Worm (Caenorhabditis elegans) whole organism, L4 larva: ENCODE data around the gene arl-8.
A peak's percentile ranks its signal among the peaks of the same experiment; 100 is the strongest.

ENCODE experiments used
- D1046.2 ChIP-seq: fragments of 200-800 bp; sonication (Bioruptor generic); IDR thresholded peaks from 2 replicates; pipeline ENCODE4 v1.3.6; 2022; ENCODE audit warnings: missing genetic modification characterization, missing compliant biosample characterization
- F26F4.8 ChIP-seq: fragments of 200-800 bp; sonication (Bioruptor generic); conservative IDR thresholded peaks from 2 replicates; pipeline ENCODE4 v1.3.6; 2022; ENCODE audit warnings: missing genetic modification characterization, missing compliant biosample characterization
- R02D3.7 ChIP-seq: fragments of 150-350 bp; sonication (generic microtip); optimal IDR thresholded peaks from 3 replicates; lab custom pipeline; 2014; ENCODE audit warnings: missing biosample characterization, missing genetic modification characterization
- T26A8.4 ChIP-seq: fragments of 200-800 bp; sonication (Bioruptor generic); IDR thresholded peaks from 2 replicates; pipeline ENCODE4 v1.3.6; 2022; ENCODE audit warnings: missing genetic modification characterization, missing compliant biosample characterization
- Y5F2A.4 ChIP-seq: fragments of 200-800 bp; sonication (Bioruptor generic); optimal IDR thresholded peaks from 2 replicates; lab custom pipeline; 2018; ENCODE audit warnings: mild to moderate bottlenecking, missing genetic modification characterization, missing compliant biosample characterization
- ZK337.2 ChIP-seq: fragments of 200-800 bp; sonication (Bioruptor generic); IDR thresholded peaks from 2 replicates; pipeline ENCODE4 v1.3.6; 2022; ENCODE audit warnings: missing genetic modification reagents, missing genetic modification characterization, missing compliant biosample characterization
- aha-1 ChIP-seq: fragments of 150-350 bp; peaks from one replicate; lab custom pipeline; 2014; ENCODE audit warnings: missing biosample characterization, missing genetic modification characterization
- ama-1 ChIP-seq: fragments of 150-350 bp; optimal IDR thresholded peaks from 2 replicates; lab custom pipeline; 2014; ENCODE audit warnings: inconsistent platforms, mixed read lengths
- ceh-28 ChIP-seq: fragments of 150-350 bp; optimal IDR thresholded peaks from 2 replicates; lab custom pipeline; 2014; ENCODE audit warnings: missing biosample characterization, missing genetic modification reagents, missing genetic modification characterization
- ceh-44 ChIP-seq: fragments of 200-800 bp; sonication (Bioruptor generic); IDR thresholded peaks from 2 replicates; pipeline ENCODE4 v1.3.6; 2022; ENCODE audit warnings: missing genetic modification reagents, missing genetic modification characterization, missing compliant biosample characterization
- cey-2 ChIP-seq: sonication (generic microtip); optimal IDR thresholded peaks from 3 replicates; lab custom pipeline; 2017; ENCODE audit warnings: missing genetic modification characterization, mild to moderate bottlenecking, missing compliant biosample characterization, antibody characterized with exemption, borderline replicate concordance; ENCODE audit not compliant: insufficient read depth
- daf-12 ChIP-seq: fragments of 150-350 bp; optimal IDR thresholded peaks from 2 replicates; lab custom pipeline; 2014; ENCODE audit warnings: missing biosample characterization, missing genetic modification reagents, missing genetic modification characterization
- daf-16 ChIP-seq, 3 experiments: sonication (generic microtip); optimal IDR thresholded peaks; 2 replicates each; lab custom pipeline; 2016 to 2017; ENCODE audit warnings: missing genetic modification characterization in 3 of 3, missing genetic modification reagents in 3 of 3, mild to moderate bottlenecking in 2 of 3, missing compliant biosample characterization in 2 of 3, missing biosample characterization in 1 of 3, moderate library complexity in 1 of 3
- daf-8 ChIP-seq: fragments of 200-800 bp; sonication (Bioruptor generic); IDR thresholded peaks from 2 replicates; pipeline ENCODE4 v1.3.6; 2022; ENCODE audit warnings: missing genetic modification characterization, missing compliant biosample characterization
- dpl-1 ChIP-seq: fragments of 150-350 bp; optimal IDR thresholded peaks from 2 replicates; lab custom pipeline; 2014; ENCODE audit warnings: missing biosample characterization, missing genetic modification reagents, missing genetic modification characterization
- duxl-1 ChIP-seq: sonication (generic microtip); optimal IDR thresholded peaks from 2 replicates; lab custom pipeline; 2016; ENCODE audit warnings: mild to moderate bottlenecking, missing genetic modification characterization, moderate library complexity, missing compliant biosample characterization; ENCODE audit not compliant: poor library complexity
- dve-1 ChIP-seq: sonication (generic microtip); optimal IDR thresholded peaks from 2 replicates; lab custom pipeline; 2017; ENCODE audit warnings: antibody characterized with exemption, mild to moderate bottlenecking, missing genetic modification characterization, missing compliant biosample characterization; ENCODE audit not compliant: insufficient read depth
- egl-27 ChIP-seq: sonication (generic microtip); optimal IDR thresholded peaks from 3 replicates; lab custom pipeline; 2017; ENCODE audit warnings: missing biosample characterization, missing genetic modification reagents, missing genetic modification characterization
- fos-1 ChIP-seq: fragments of 150-350 bp; optimal IDR thresholded peaks from 2 replicates; lab custom pipeline; 2014; ENCODE audit warnings: missing biosample characterization, missing genetic modification characterization
- gei-8 ChIP-seq: fragments of 200-800 bp; sonication (Bioruptor generic); optimal IDR thresholded peaks from 2 replicates; lab custom pipeline; 2018; ENCODE audit warnings: mild to moderate bottlenecking, missing genetic modification characterization, missing compliant biosample characterization
- hlh-11 ChIP-seq: fragments of 200-800 bp; sonication (Bioruptor generic); optimal IDR thresholded peaks from 2 replicates; lab custom pipeline; 2018; ENCODE audit warnings: mild to moderate bottlenecking, missing genetic modification characterization, missing compliant biosample characterization
- hlh-30 ChIP-seq: sonication (generic microtip); optimal IDR thresholded peaks from 2 replicates; lab custom pipeline; 2017; ENCODE audit warnings: antibody characterized with exemption, mild to moderate bottlenecking, missing genetic modification characterization, missing compliant biosample characterization; ENCODE audit not compliant: insufficient read depth
- hmg-1.1 ChIP-seq: fragments of 200-800 bp; sonication (Bioruptor generic); IDR thresholded peaks from 2 replicates; pipeline ENCODE4 v1.3.6; 2022; ENCODE audit warnings: missing genetic modification reagents, missing genetic modification characterization, missing compliant biosample characterization
- lin-15B ChIP-seq: fragments of 150-350 bp; sonication (generic microtip); optimal IDR thresholded peaks from 3 replicates; lab custom pipeline; 2014; ENCODE audit warnings: missing biosample characterization, missing genetic modification characterization
- lin-38 ChIP-seq: fragments of 200-800 bp; sonication (Bioruptor generic); IDR thresholded peaks from 2 replicates; pipeline ENCODE4 v1.3.6; 2022; ENCODE audit warnings: missing genetic modification reagents, missing genetic modification characterization, missing compliant biosample characterization
- lir-3 ChIP-seq: sonication (generic microtip); optimal IDR thresholded peaks from 2 replicates; lab custom pipeline; 2016; ENCODE audit warnings: mild to moderate bottlenecking, missing genetic modification characterization, missing compliant biosample characterization
- lsy-2 ChIP-seq, 2 experiments: fragments of 150-350 bp in 1 of 2; sonication (generic microtip) in 1 of 2; optimal IDR thresholded peaks; 2 replicates each; lab custom pipeline; 2014 to 2017; ENCODE audit warnings: missing biosample characterization in 2 of 2, missing genetic modification characterization in 2 of 2
- mdl-1 ChIP-seq, 2 experiments: fragments of 150-350 bp in 1 of 2; sonication (generic microtip) in 1 of 2; optimal IDR thresholded peaks; 2 replicates each; lab custom pipeline; 2014 to 2017; ENCODE audit warnings: missing biosample characterization in 2 of 2, missing genetic modification characterization in 2 of 2
- mdt-29 ChIP-seq: fragments of 200-800 bp; sonication (Bioruptor generic); IDR thresholded peaks from 2 replicates; pipeline ENCODE4 v1.3.6; 2022; ENCODE audit warnings: missing genetic modification reagents, missing genetic modification characterization, missing compliant biosample characterization
- mes-2 ChIP-seq: sonication (generic microtip); optimal IDR thresholded peaks from 2 replicates; lab custom pipeline; 2016; ENCODE audit warnings: missing genotype, mild to moderate bottlenecking, missing genetic modification characterization, missing compliant biosample characterization; ENCODE audit not compliant: poor library complexity, severe bottlenecking
- mxl-3 ChIP-seq: fragments of 200-800 bp; sonication (Bioruptor generic); optimal IDR thresholded peaks from 2 replicates; lab custom pipeline; 2018; ENCODE audit warnings: mild to moderate bottlenecking, missing genetic modification characterization, missing compliant biosample characterization
- nhr-42 ChIP-seq: fragments of 200-800 bp; sonication (Bioruptor generic); IDR thresholded peaks from 2 replicates; pipeline ENCODE4 v1.3.6; 2022; ENCODE audit warnings: missing genetic modification characterization, missing compliant biosample characterization
- nhr-48 ChIP-seq: sonication (generic microtip); optimal IDR thresholded peaks from 2 replicates; lab custom pipeline; 2016; ENCODE audit warnings: mild to moderate bottlenecking, missing genetic modification characterization, missing compliant biosample characterization
- pqm-1 ChIP-seq: sonication (generic microtip); optimal IDR thresholded peaks from 2 replicates; lab custom pipeline; 2017; ENCODE audit warnings: missing biosample characterization, missing genetic modification characterization
- set-16 ChIP-seq: fragments of 200-800 bp; sonication (Bioruptor generic); IDR thresholded peaks from 2 replicates; pipeline ENCODE4 v1.3.6; 2022; ENCODE audit warnings: missing genetic modification reagents, missing genetic modification characterization, missing compliant biosample characterization
- snpc-1.2 ChIP-seq: fragments of 200-800 bp; sonication (Bioruptor generic); IDR thresholded peaks from 2 replicates; pipeline ENCODE4 v1.3.6; 2022; ENCODE audit warnings: missing genetic modification reagents, missing genetic modification characterization, missing compliant biosample characterization
- snpc-4 ChIP-seq: fragments of 150-350 bp; optimal IDR thresholded peaks from 2 replicates; lab custom pipeline; 2014; ENCODE audit warnings: missing biosample characterization, missing genetic modification characterization
- spr-1 ChIP-seq: sonication (generic microtip); optimal IDR thresholded peaks from 2 replicates; lab custom pipeline; 2016; ENCODE audit warnings: mild to moderate bottlenecking, missing genetic modification characterization, missing compliant biosample characterization
- unc-130 ChIP-seq: sonication (generic microtip); optimal IDR thresholded peaks from 2 replicates; lab custom pipeline; 2016; ENCODE audit warnings: missing genetic modification reagents, missing genetic modification characterization, missing compliant biosample characterization
- unc-39 ChIP-seq: sonication (generic microtip); optimal IDR thresholded peaks from 2 replicates; lab custom pipeline; 2017; ENCODE audit warnings: missing biosample characterization, missing genetic modification characterization
- zag-1 ChIP-seq: fragments of 150-350 bp; optimal IDR thresholded peaks from 2 replicates; lab custom pipeline; 2014; ENCODE audit warnings: missing biosample characterization, missing genetic modification characterization
- zfp-2 ChIP-seq: sonication (generic microtip); optimal IDR thresholded peaks from 2 replicates; lab custom pipeline; 2016; ENCODE audit warnings: mild to moderate bottlenecking, missing genetic modification characterization, missing compliant biosample characterization
- zfp-3 ChIP-seq: fragments of 200-800 bp; sonication (Bioruptor generic); conservative IDR thresholded peaks from 2 replicates; pipeline ENCODE4 v1.3.6; 2022; ENCODE audit warnings: missing genetic modification reagents, missing genetic modification characterization, missing compliant biosample characterization
- zip-11 ChIP-seq: fragments of 200-800 bp; sonication (Bioruptor generic); IDR thresholded peaks from 2 replicates; pipeline ENCODE4 v1.3.6; 2022; ENCODE audit warnings: missing genetic modification characterization, missing compliant biosample characterization

The arl-8 gene

ce11 chrIV:14797354-14797753 lies 595 bp upstream of the arl-8 start, which contains the start of the genes Y57G11C.1147 and nuo-3:
TSS of gene Y57G11C.1147 (minus strand) at chrIV:14797514.
TSS of gene nuo-3 (minus strand) at chrIV:14797544.
- peak; percentile 63 for TF ChIP-seq hlh-30 (tag; lab: Kevin White, UChicago)
- peak in 1 of 2 experiments; percentile 8 for TF ChIP-seq lsy-2 (tag; optimal IDR thresholded peaks at IDR 0.05; lab: Kevin White, UChicago)
- TF ChIP-seq R02D3.7 = peak; percentile 48
- 0 out of 2 replicates have a peak, but pooled peaks have one; percentile 14 for TF ChIP-seq hmg-1.1 (GFP tag; lab: Robert Waterston, UW)
- no peak for TF ChIP-seq mdl-1 (tag; optimal IDR thresholded peaks at IDR 0.05; lab: Kevin White, UChicago)
- TF ChIP-seq mes-2 (tag; lab: Kevin White, UChicago) = peak; percentile 38
- peak; percentile 26 for TF ChIP-seq aha-1 (tag; lab: Kevin White, UChicago)
- peak; percentile 23 for TF ChIP-seq mxl-3 (GFP tag; lab: Kevin White, UChicago)
- TF ChIP-seq ama-1 (lab: Kevin White, UChicago) = peak; percentile 32
- no peak for TF ChIP-seq fos-1 (tag; lab: Kevin White, UChicago)
- TF ChIP-seq ceh-28 (tag; lab: Kevin White, UChicago) = no peak
- peak; percentile 29; the same call in 1 of the 2 replicates for TF ChIP-seq set-16 (GFP tag; lab: Robert Waterston, UW)
- TF ChIP-seq daf-16 (GFP tag; optimal IDR thresholded peaks at IDR 0.05; lab: Kevin White, UChicago) = no peak
- peak; percentile 15 for TF ChIP-seq daf-16 (tag; optimal IDR thresholded peaks at IDR 0.05; lab: Kevin White, UChicago)

ce11 chrIV:14799186-14799585 lies 1.2 kb downstream of the arl-8 start, which contains the start of gene Y57G11C.14:
TSS of gene Y57G11C.14 (plus strand) at chrIV:14799311.
- TF ChIP-seq dpl-1 (GFP tag; lab: Kevin White, UChicago) (no peak), duxl-1 (tag; lab: Kevin White, UChicago) (no peak), aha-1 (tag; lab: Kevin White, UChicago) (no peak), mdl-1 (tag; optimal IDR thresholded peaks at IDR 0.05; lab: Kevin White, UChicago) (no peak), ceh-44 (GFP tag; lab: Robert Waterston, UW) (no peak), R02D3.7 (no peak), cey-2 (no peak), snpc-1.2 (GFP tag; lab: Robert Waterston, UW) (peak; percentile 60; the same call in 1 of the 2 replicates), T26A8.4 (GFP tag; lab: Robert Waterston, UW) (0 out of 2 replicates have a peak, but pooled peaks have one; percentile 27), zfp-2 (tag; lab: Kevin White, UChicago) (no peak), zag-1 (tag; lab: Kevin White, UChicago) (no peak), ZK337.2 (GFP tag; lab: Robert Waterston, UW) (no peak), pqm-1 (tag; lab: Kevin White, UChicago) (no peak), gei-8 (GFP tag; lab: Kevin White, UChicago) (no peak), nhr-42 (GFP tag; lab: Robert Waterston, UW) (0 out of 2 replicates have a peak, but pooled peaks have one; percentile 11), lir-3 (tag; lab: Kevin White, UChicago) (no peak), zfp-3 (no peak), zip-11 (GFP tag; lab: Robert Waterston, UW) (no peak), hlh-11 (no peak), fos-1 (tag; lab: Kevin White, UChicago) (no peak), spr-1 (no peak), unc-130 (GFP tag; lab: Kevin White, UChicago) (no peak), dve-1 (no peak), daf-8 (no peak), egl-27 (tag; lab: Kevin White, UChicago) (no peak), daf-12 (tag; lab: Kevin White, UChicago) (no peak), nhr-48 (tag; lab: Kevin White, UChicago) (no peak), D1046.2 (GFP tag; lab: Robert Waterston, UW) (0 out of 2 replicates have a peak, but pooled peaks have one; percentile 47), lin-38 (peak; percentile 41), mdt-29 (no peak), lin-15B (tag; lab: Kevin White, UChicago) (no peak), ceh-28 (tag; lab: Kevin White, UChicago) (no peak), snpc-4 (tag; lab: Kevin White, UChicago) (no peak), F26F4.8 (GFP tag; lab: Robert Waterston, UW) (no peak), Y5F2A.4 (GFP tag; lab: Kevin White, UChicago) (no peak), unc-39 (tag; lab: Kevin White, UChicago) (no peak)
- TF ChIP-seq, all 104 proteins: peak for 5
